Fruit fly (Drosophila melanogaster): ENCODE data around the gene CG11504.

CG11504 gene

dm6 chr3R:29993134-29993533, 4.6 kb upstream of the CG11504 start, which contains the start of gene Acph-1 (continued):
- TF ChIP-seq CG9932 (GFP tag; IDR thresholded peaks at IDR 0.05) (no peak), yki (optimal IDR thresholded peaks at IDR 0.05) (no peak), grn (GFP tag; optimal IDR thresholded peaks at IDR 0.05) (no peak), CTCF (GFP tag; optimal IDR thresholded peaks at IDR 0.05) (no peak), CG14050 (GFP tag; IDR thresholded peaks at IDR 0.05) (no peak), kay (GFP tag; optimal IDR thresholded peaks at IDR 0.05) (no peak), zen2 (GFP tag; IDR thresholded peaks at IDR 0.05; ENCODE audit: partially characterized antibody) (no peak), E2f1 (GFP tag; IDR thresholded peaks at IDR 0.05) (no peak), gce (GFP tag; IDR thresholded peaks at IDR 0.05) (no peak), crol (GFP tag; IDR thresholded peaks at IDR 0.05) (no peak), CG3281 (GFP tag; optimal IDR thresholded peaks at IDR 0.05) (no peak), insv (GFP tag; optimal IDR thresholded peaks at IDR 0.05) (no peak), CG11723 (GFP tag; optimal IDR thresholded peaks at IDR 0.05) (no peak), Nf-YB (GFP tag; optimal IDR thresholded peaks at IDR 0.05) (no peak), Dbx (GFP tag; IDR thresholded peaks at IDR 0.05) (no peak), Antp (GFP tag; optimal IDR thresholded peaks at IDR 0.05) (no peak), corto (GFP tag; optimal IDR thresholded peaks at IDR 0.05) (no peak), E2f2 (GFP tag; IDR thresholded peaks at IDR 0.05) (peak; percentile 86), ac (GFP tag; optimal IDR thresholded peaks at IDR 0.05) (no peak), Med (GFP tag) (peak; percentile 62), CG6791 (GFP tag; IDR thresholded peaks at IDR 0.05; ENCODE audit: partially characterized antibody) (no peak), CG7745 (tag; optimal IDR thresholded peaks at IDR 0.05) (no peak), CG34376 (GFP tag; optimal IDR thresholded peaks at IDR 0.05) (no peak), CG3163 (GFP tag; optimal IDR thresholded peaks at IDR 0.05) (no peak), CG32532 (GFP tag; IDR thresholded peaks at IDR 0.05) (no peak), Fer1 (GFP tag; optimal IDR thresholded peaks at IDR 0.05) (peak; percentile 24), sens (GFP tag) (no peak), B-H2 (GFP tag; optimal IDR thresholded peaks at IDR 0.05) (no peak), Dek (tag; optimal IDR thresholded peaks at IDR 0.05) (no peak), Neu2 (GFP tag; optimal IDR thresholded peaks at IDR 0.05; ENCODE audit: borderline replicate concordance) (no peak), CG30403 (GFP tag; optimal IDR thresholded peaks at IDR 0.05) (no peak), bigmax (GFP tag; optimal IDR thresholded peaks at IDR 0.05) (peak; percentile 32), tin (GFP tag; optimal IDR thresholded peaks at IDR 0.05) (no peak), Dll (GFP tag; IDR thresholded peaks at IDR 0.05; ENCODE audit: partially characterized antibody) (0 out of 4 replicates have a peak, but pooled peaks have one; percentile 32), sob (GFP tag; IDR thresholded peaks at IDR 0.05) (no peak), Sry-δ (GFP tag; optimal IDR thresholded peaks at IDR 0.05) (peak; percentile 46), HLH54F (GFP tag; optimal IDR thresholded peaks at IDR 0.05) (no peak), CG16779 (GFP tag; IDR thresholded peaks at IDR 0.05) (no peak), zfh1 (GFP tag; IDR thresholded peaks at IDR 0.05) (no peak), Gsc (GFP tag; IDR thresholded peaks at IDR 0.05) (no peak), NK7.1 (GFP tag; optimal IDR thresholded peaks at IDR 0.05) (no peak), tio (GFP tag; optimal IDR thresholded peaks at IDR 0.05) (no peak)

dm6 chr3R:29995035-29995434, 2.7 kb upstream of the CG11504 start, which contains the start of the genes CG7903 and Sas-6:
CG7903 (minus strand) TSS chr3R:29995231.
Sas-6 (plus strand) TSS chr3R:29995357.
- TF ChIP-seq en (GFP tag; optimal IDR thresholded peaks at IDR 0.05) (no peak), Ravus (GFP tag; IDR thresholded peaks at IDR 0.05) (no peak), knrl (GFP tag; IDR thresholded peaks at IDR 0.05; ENCODE audit: partially characterized antibody) (peak; percentile 67), D (optimal IDR thresholded peaks at IDR 0.05) (no peak), D (GFP tag; optimal IDR thresholded peaks at IDR 0.05) (no peak), nmo (GFP tag; optimal IDR thresholded peaks at IDR 0.05) (peak; percentile 20), fd102C (GFP tag; optimal IDR thresholded peaks at IDR 0.05) (no peak), CG9797 (GFP tag; optimal IDR thresholded peaks at IDR 0.05) (peak; percentile 81), hb (GFP tag; IDR thresholded peaks at IDR 0.05; ENCODE audit: partially characterized antibody) (peak; percentile 70; the same call in 1 of the 3 replicates), CG4360 (GFP tag; IDR thresholded peaks at IDR 0.05) (no peak), Dll (GFP tag; IDR thresholded peaks at IDR 0.05; ENCODE audit: partially characterized antibody) (peak; percentile 73), Sry-δ (GFP tag; optimal IDR thresholded peaks at IDR 0.05) (peak; percentile 94), tna (GFP tag; IDR thresholded peaks at IDR 0.05; ENCODE audit: partially characterized antibody) (peak; percentile 43; the same call in 1 of the 2 replicates), CG18262 (tag; optimal IDR thresholded peaks at IDR 0.05) (no peak), Meics (GFP tag; optimal IDR thresholded peaks at IDR 0.05) (peak; percentile 92)
